Worm (Caenorhabditis elegans) whole organism, L4 larva: ENCODE results near the gene arle-14.

ENCODE experiments used
- D1046.2 ChIP-seq: fragments of 200-800 bp; sonication (Bioruptor generic); IDR thresholded peaks from 2 replicates; pipeline ENCODE4 v1.3.6; 2022; ENCODE audit warnings: missing genetic modification characterization, missing compliant biosample characterization
- F44E2.7 ChIP-seq: fragments of 200-800 bp; sonication (Bioruptor generic); IDR thresholded peaks from 2 replicates; pipeline ENCODE4 v2.1.2; 2022; ENCODE audit warnings: missing genetic modification characterization, missing compliant biosample characterization
- F49E8.2 ChIP-seq: sonication (generic microtip); optimal IDR thresholded peaks from 2 replicates; lab custom pipeline; 2016; ENCODE audit warnings: missing compliant biosample characterization, mild to moderate bottlenecking, missing genetic modification characterization, borderline replicate concordance
- R02D3.7 ChIP-seq: fragments of 150-350 bp; sonication (generic microtip); optimal IDR thresholded peaks from 3 replicates; lab custom pipeline; 2014; ENCODE audit warnings: missing biosample characterization, missing genetic modification characterization
- T20F7.1 ChIP-seq: fragments of 200-800 bp; sonication (Bioruptor generic); optimal IDR thresholded peaks from 2 replicates; lab custom pipeline; 2018; ENCODE audit warnings: mild to moderate bottlenecking, missing genetic modification characterization, missing compliant biosample characterization
- Y48G9A.11 ChIP-seq: fragments of 200-800 bp; sonication (Bioruptor generic); IDR thresholded peaks from 2 replicates; pipeline ENCODE4 v1.3.6; 2022; ENCODE audit warnings: missing genetic modification reagents, missing genetic modification characterization, missing compliant biosample characterization
- Y5F2A.4 ChIP-seq: fragments of 200-800 bp; sonication (Bioruptor generic); optimal IDR thresholded peaks from 2 replicates; lab custom pipeline; 2018; ENCODE audit warnings: mild to moderate bottlenecking, missing genetic modification characterization, missing compliant biosample characterization
- ZK546.5 ChIP-seq, 2 experiments: sonication (generic microtip); optimal IDR thresholded peaks; 2 replicates each; lab custom pipeline; 2017; ENCODE audit warnings: missing biosample characterization in 2 of 2, missing genetic modification characterization in 2 of 2
- aly-2 ChIP-seq: sonication (generic microtip); optimal IDR thresholded peaks from 2 replicates; lab custom pipeline; 2018; ENCODE audit warnings: missing biosample characterization, missing genetic modification characterization
- ama-1 ChIP-seq: fragments of 150-350 bp; optimal IDR thresholded peaks from 2 replicates; lab custom pipeline; 2014; ENCODE audit warnings: inconsistent platforms, mixed read lengths
- ceh-28 ChIP-seq: fragments of 150-350 bp; optimal IDR thresholded peaks from 2 replicates; lab custom pipeline; 2014; ENCODE audit warnings: missing biosample characterization, missing genetic modification reagents, missing genetic modification characterization
- ceh-32 ChIP-seq: sonication (generic microtip); optimal IDR thresholded peaks from 2 replicates; lab custom pipeline; 2016; ENCODE audit warnings: mild to moderate bottlenecking, missing genetic modification characterization, missing compliant biosample characterization; ENCODE audit not compliant: poor library complexity
- ceh-82 ChIP-seq: sonication (generic microtip); optimal IDR thresholded peaks from 2 replicates; lab custom pipeline; 2017; ENCODE audit warnings: missing biosample characterization, missing genetic modification characterization
- cey-2 ChIP-seq: sonication (generic microtip); optimal IDR thresholded peaks from 3 replicates; lab custom pipeline; 2017; ENCODE audit warnings: missing genetic modification characterization, mild to moderate bottlenecking, missing compliant biosample characterization, antibody characterized with exemption, borderline replicate concordance; ENCODE audit not compliant: insufficient read depth
- daf-12 ChIP-seq: fragments of 150-350 bp; optimal IDR thresholded peaks from 2 replicates; lab custom pipeline; 2014; ENCODE audit warnings: missing biosample characterization, missing genetic modification reagents, missing genetic modification characterization
- daf-16 ChIP-seq, 3 experiments: sonication (generic microtip); optimal IDR thresholded peaks; 2 replicates each; lab custom pipeline; 2016 to 2017; ENCODE audit warnings: missing genetic modification characterization in 3 of 3, missing genetic modification reagents in 3 of 3, mild to moderate bottlenecking in 2 of 3, missing compliant biosample characterization in 2 of 3, missing biosample characterization in 1 of 3, moderate library complexity in 1 of 3
- daf-19 ChIP-seq: fragments of 200-800 bp; sonication (Bioruptor generic); conservative IDR thresholded peaks from 2 replicates; pipeline ENCODE4 v1.3.6; 2022; ENCODE audit warnings: missing genetic modification characterization, missing compliant biosample characterization
- duxl-1 ChIP-seq: sonication (generic microtip); optimal IDR thresholded peaks from 2 replicates; lab custom pipeline; 2016; ENCODE audit warnings: mild to moderate bottlenecking, missing genetic modification characterization, moderate library complexity, missing compliant biosample characterization; ENCODE audit not compliant: poor library complexity
- dve-1 ChIP-seq: sonication (generic microtip); optimal IDR thresholded peaks from 2 replicates; lab custom pipeline; 2017; ENCODE audit warnings: antibody characterized with exemption, mild to moderate bottlenecking, missing genetic modification characterization, missing compliant biosample characterization; ENCODE audit not compliant: insufficient read depth
- egl-43 ChIP-seq: fragments of 200-800 bp; sonication (Bioruptor generic); IDR thresholded peaks from 2 replicates; pipeline ENCODE4 v1.3.6; 2022; ENCODE audit warnings: missing genetic modification reagents, missing genetic modification characterization, missing compliant biosample characterization
- fkh-10 ChIP-seq: fragments of 150-350 bp; optimal IDR thresholded peaks from 2 replicates; lab custom pipeline; 2014; ENCODE audit warnings: missing biosample characterization, missing genetic modification reagents, missing genetic modification characterization
- gei-8 ChIP-seq: fragments of 200-800 bp; sonication (Bioruptor generic); optimal IDR thresholded peaks from 2 replicates; lab custom pipeline; 2018; ENCODE audit warnings: mild to moderate bottlenecking, missing genetic modification characterization, missing compliant biosample characterization
- hmg-1.1 ChIP-seq: fragments of 200-800 bp; sonication (Bioruptor generic); IDR thresholded peaks from 2 replicates; pipeline ENCODE4 v1.3.6; 2022; ENCODE audit warnings: missing genetic modification reagents, missing genetic modification characterization, missing compliant biosample characterization
- lim-7 ChIP-seq: fragments of 200-800 bp; sonication (Bioruptor generic); IDR thresholded peaks from 2 replicates; pipeline ENCODE4 v1.3.6; 2022; ENCODE audit warnings: missing genetic modification characterization, missing compliant biosample characterization
- lin-13 ChIP-seq: fragments of 150-350 bp; optimal IDR thresholded peaks from 2 replicates; lab custom pipeline; 2014; ENCODE audit warnings: missing biosample characterization, missing genetic modification reagents, missing genetic modification characterization
- lin-15B ChIP-seq: fragments of 150-350 bp; sonication (generic microtip); optimal IDR thresholded peaks from 3 replicates; lab custom pipeline; 2014; ENCODE audit warnings: missing biosample characterization, missing genetic modification characterization
- lin-29 ChIP-seq: fragments of 200-800 bp; sonication (Bioruptor generic); IDR thresholded peaks from 2 replicates; pipeline ENCODE4 v1.3.6; 2022; ENCODE audit warnings: missing genetic modification reagents, missing genetic modification characterization, missing compliant biosample characterization
- lin-38 ChIP-seq: fragments of 200-800 bp; sonication (Bioruptor generic); IDR thresholded peaks from 2 replicates; pipeline ENCODE4 v1.3.6; 2022; ENCODE audit warnings: missing genetic modification reagents, missing genetic modification characterization, missing compliant biosample characterization
- lin-39 ChIP-seq: fragments of 150-350 bp; optimal IDR thresholded peaks from 2 replicates; lab custom pipeline; 2014; ENCODE audit warnings: missing biosample characterization, missing genetic modification reagents, missing genetic modification characterization
- lir-3 ChIP-seq: sonication (generic microtip); optimal IDR thresholded peaks from 2 replicates; lab custom pipeline; 2016; ENCODE audit warnings: mild to moderate bottlenecking, missing genetic modification characterization, missing compliant biosample characterization
- mdl-1 ChIP-seq, 2 experiments: fragments of 150-350 bp in 1 of 2; sonication (generic microtip) in 1 of 2; optimal IDR thresholded peaks; 2 replicates each; lab custom pipeline; 2014 to 2017; ENCODE audit warnings: missing biosample characterization in 2 of 2, missing genetic modification characterization in 2 of 2
- nhr-11 ChIP-seq: fragments of 150-350 bp; optimal IDR thresholded peaks from 2 replicates; lab custom pipeline; 2014; ENCODE audit warnings: missing biosample characterization, missing genetic modification characterization
- nhr-237 ChIP-seq: sonication (generic microtip); optimal IDR thresholded peaks from 2 replicates; lab custom pipeline; 2017; ENCODE audit warnings: missing biosample characterization, missing genetic modification characterization
- nhr-28 ChIP-seq: fragments of 150-350 bp; optimal IDR thresholded peaks from 2 replicates; lab custom pipeline; 2014; ENCODE audit warnings: missing biosample characterization, missing genetic modification characterization
- nhr-42 ChIP-seq: fragments of 200-800 bp; sonication (Bioruptor generic); IDR thresholded peaks from 2 replicates; pipeline ENCODE4 v1.3.6; 2022; ENCODE audit warnings: missing genetic modification characterization, missing compliant biosample characterization
- nhr-48 ChIP-seq: sonication (generic microtip); optimal IDR thresholded peaks from 2 replicates; lab custom pipeline; 2016; ENCODE audit warnings: mild to moderate bottlenecking, missing genetic modification characterization, missing compliant biosample characterization
- nhr-76 ChIP-seq: fragments of 150-350 bp; optimal IDR thresholded peaks from 2 replicates; lab custom pipeline; 2014; ENCODE audit warnings: missing biosample characterization, missing genetic modification characterization
- pha-4 ChIP-seq, 2 experiments: fragments of 150-350 bp in 1 of 2; fragments of 200-800 bp in 1 of 2; sonication (Bioruptor generic) in 1 of 2; IDR thresholded peaks in 1 of 2; optimal IDR thresholded peaks in 1 of 2; 2 replicates each; pipeline versions ENCODE4 v1.3.6 to Lab custom; 2014 to 2022; ENCODE audit warnings: missing genetic modification characterization in 2 of 2, missing genetic modification reagents in 2 of 2, missing biosample characterization in 1 of 2, missing compliant biosample characterization in 1 of 2
- php-3 ChIP-seq: fragments of 200-800 bp; sonication (Bioruptor generic); IDR thresholded peaks from 2 replicates; pipeline ENCODE4 v1.3.6; 2022; ENCODE audit warnings: missing genetic modification reagents, missing genetic modification characterization, missing compliant biosample characterization
- pqm-1 ChIP-seq: sonication (generic microtip); optimal IDR thresholded peaks from 2 replicates; lab custom pipeline; 2017; ENCODE audit warnings: missing biosample characterization, missing genetic modification characterization
- rbr-2 ChIP-seq: sonication (generic microtip); optimal IDR thresholded peaks from 2 replicates; lab custom pipeline; 2016; ENCODE audit warnings: missing genotype, missing genetic modification characterization, missing compliant biosample characterization
- snpc-1.2 ChIP-seq: fragments of 200-800 bp; sonication (Bioruptor generic); IDR thresholded peaks from 2 replicates; pipeline ENCODE4 v1.3.6; 2022; ENCODE audit warnings: missing genetic modification reagents, missing genetic modification characterization, missing compliant biosample characterization
- tra-1 ChIP-seq: fragments of 200-800 bp; sonication (Bioruptor generic); IDR thresholded peaks from 2 replicates; pipeline ENCODE4 v1.3.6; 2022; ENCODE audit warnings: missing genetic modification reagents, missing genetic modification characterization, missing compliant biosample characterization
- unc-130 ChIP-seq: sonication (generic microtip); optimal IDR thresholded peaks from 2 replicates; lab custom pipeline; 2016; ENCODE audit warnings: missing genetic modification reagents, missing genetic modification characterization, missing compliant biosample characterization
- unc-39 ChIP-seq: sonication (generic microtip); optimal IDR thresholded peaks from 2 replicates; lab custom pipeline; 2017; ENCODE audit warnings: missing biosample characterization, missing genetic modification characterization
- unc-62 ChIP-seq, 3 experiments: fragments of 150-350 bp in 1 of 3; sonication (generic microtip); optimal IDR thresholded peaks in 2 of 3; peaks in 1 of 3; 1 replicate in 1 of 3; 2 replicates in 2 of 3; lab custom pipeline; 2014 to 2017; ENCODE audit warnings: missing biosample characterization in 3 of 3, missing genetic modification characterization in 3 of 3, missing genetic modification reagents in 3 of 3, missing genotype in 1 of 3
- zag-1 ChIP-seq: fragments of 150-350 bp; optimal IDR thresholded peaks from 2 replicates; lab custom pipeline; 2014; ENCODE audit warnings: missing biosample characterization, missing genetic modification characterization
- zfp-3 ChIP-seq: fragments of 200-800 bp; sonication (Bioruptor generic); conservative IDR thresholded peaks from 2 replicates; pipeline ENCODE4 v1.3.6; 2022; ENCODE audit warnings: missing genetic modification reagents, missing genetic modification characterization, missing compliant biosample characterization
- ztf-7 ChIP-seq: fragments of 150-350 bp; optimal IDR thresholded peaks from 2 replicates; lab custom pipeline; 2014; ENCODE audit warnings: missing biosample characterization, missing genetic modification characterization

Gene arle-14

DNA sequence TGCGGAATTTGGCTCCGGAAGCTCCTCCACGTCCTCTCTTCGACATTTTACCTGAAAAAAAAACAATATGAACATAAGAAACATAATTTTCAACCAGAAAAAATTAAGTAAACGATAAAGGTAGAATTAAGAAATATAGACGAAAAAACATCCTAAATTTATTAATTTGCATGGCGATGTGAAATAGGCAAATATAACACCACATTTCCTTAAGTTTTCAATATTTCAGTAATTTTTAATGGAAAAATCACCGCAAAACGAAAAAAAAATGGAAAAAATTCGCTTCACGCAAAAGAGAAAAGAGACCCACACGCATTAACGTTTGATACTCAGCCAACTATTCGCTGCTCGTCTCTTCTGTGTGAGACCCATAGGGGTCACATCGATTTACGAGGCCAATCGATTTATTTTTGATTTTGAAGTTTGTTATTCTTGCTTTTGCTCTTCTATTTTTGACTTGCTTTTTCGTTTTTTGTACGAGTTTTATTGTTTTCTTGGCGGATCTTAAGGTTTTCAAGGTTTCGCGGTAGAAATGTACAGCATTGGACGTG, 13.4 kb downstream of the arle-14 start, which contains the start of gene rpl-23 (continued):
- peak in 1 of 2 experiments; percentile 58 for TF ChIP-seq ZK546.5 (tag; optimal IDR thresholded peaks at IDR 0.05; lab: Kevin White, UChicago)
- TF ChIP-seq nhr-48 (tag; lab: Kevin White, UChicago) = peak; percentile 13
- 0 out of 2 replicates have a peak, but pooled peaks have one; percentile 52 for TF ChIP-seq lim-7 (GFP tag; lab: Robert Waterston, UW)
- no peak for TF ChIP-seq Y5F2A.4
- TF ChIP-seq lin-13 (GFP tag; lab: Kevin White, UChicago) = peak; percentile 90
- peak; percentile 54 for TF ChIP-seq fkh-10 (GFP tag; lab: Kevin White, UChicago)
- peak; percentile 83 for TF ChIP-seq nhr-28 (tag; lab: Kevin White, UChicago)
- TF ChIP-seq ceh-28 = peak; percentile 85
- no peak for TF ChIP-seq unc-39
- peak; percentile 35; the same call in 1 of the 2 replicates for TF ChIP-seq Y48G9A.11 (GFP tag; lab: Robert Waterston, UW)
- TF ChIP-seq tra-1 (GFP tag; lab: Robert Waterston, UW) = peak; percentile 65; the same call in 1 of the 2 replicates
- peak; percentile 85 for TF ChIP-seq lin-38 (GFP tag; lab: Robert Waterston, UW)
- no peak for TF ChIP-seq F44E2.7 (GFP tag; lab: Robert Waterston, UW)
- peak in 1 of 2 experiments; percentile 21 for TF ChIP-seq unc-62 (GFP tag; optimal IDR thresholded peaks at IDR 0.05 in 1 of 2; lab: Kevin White, UChicago)
- TF ChIP-seq unc-62 (tag; optimal IDR thresholded peaks at IDR 0.05; lab: Kevin White, UChicago) = no peak
- peak; percentile 64; the same call in 1 of the 2 replicates for TF ChIP-seq pha-4 (GFP tag; IDR thresholded peaks at IDR 0.05; lab: Robert Waterston, UW)
- peak; percentile 98 for TF ChIP-seq pha-4 (tag; optimal IDR thresholded peaks at IDR 0.05; lab: Kevin White, UChicago)
- TF ChIP-seq lir-3 (tag; lab: Kevin White, UChicago) = no peak
- no peak for TF ChIP-seq daf-12 (tag; lab: Kevin White, UChicago)
- TF ChIP-seq egl-43 (GFP tag; lab: Robert Waterston, UW) = no peak
- TF ChIP-seq unc-130 (GFP tag; lab: Kevin White, UChicago) = peak; percentile 56
- no peak for TF ChIP-seq lin-15B
- no peak for TF ChIP-seq ceh-32 (tag; lab: Kevin White, UChicago)
- TF ChIP-seq zag-1 = no peak
- peak; percentile 83 for TF ChIP-seq rbr-2 (tag; lab: Kevin White, UChicago)
- TF ChIP-seq cey-2 = no peak
- peak in 1 of 2 experiments; percentile 71 for TF ChIP-seq mdl-1 (tag; optimal IDR thresholded peaks at IDR 0.05; lab: Kevin White, UChicago)
- TF ChIP-seq hmg-1.1 (GFP tag; lab: Robert Waterston, UW) = peak; percentile 77
- no peak for TF ChIP-seq lin-29 (GFP tag; lab: Robert Waterston, UW)
- TF ChIP-seq pqm-1 (tag; lab: Kevin White, UChicago) = peak; percentile 7
- TF ChIP-seq D1046.2 (GFP tag; lab: Robert Waterston, UW) = no peak
- no peak for TF ChIP-seq aly-2 (tag; lab: Kevin White, UChicago)
- TF ChIP-seq nhr-11 (tag; lab: Kevin White, UChicago) = peak; percentile 96
- TF ChIP-seq daf-16 (GFP tag; optimal IDR thresholded peaks at IDR 0.05; lab: Kevin White, UChicago) = peak in 1 of 2 experiments; percentile 38
- TF ChIP-seq daf-16 (tag; optimal IDR thresholded peaks at IDR 0.05; lab: Kevin White, UChicago) = peak; percentile 72
- no peak for TF ChIP-seq php-3
- TF ChIP-seq daf-19 = no peak
- TF ChIP-seq R02D3.7 = peak; percentile 96
- TF ChIP-seq lin-39 (tag; lab: Kevin White, UChicago) = no peak
- TF ChIP-seq snpc-1.2 (GFP tag; lab: Robert Waterston, UW) = no peak
- peak; percentile 94 for TF ChIP-seq dve-1 (tag; lab: Kevin White, UChicago)
- TF ChIP-seq gei-8 (GFP tag; lab: Kevin White, UChicago) = no peak
- TF ChIP-seq ama-1 = peak; percentile 77
- no peak for TF ChIP-seq ceh-82 (tag; lab: Kevin White, UChicago)
- TF ChIP-seq nhr-42 = no peak
- TF ChIP-seq duxl-1 (tag; lab: Kevin White, UChicago) = no peak
- no peak for TF ChIP-seq zfp-3 (GFP tag; lab: Robert Waterston, UW)
- TF ChIP-seq ztf-7 (tag; lab: Kevin White, UChicago) = peak; percentile 73
- no peak for TF ChIP-seq nhr-76 (tag; lab: Kevin White, UChicago)
- TF ChIP-seq nhr-237 (tag; lab: Kevin White, UChicago) = no peak
- no peak for TF ChIP-seq F49E8.2 (tag; lab: Kevin White, UChicago)
- peak; percentile 85 for TF ChIP-seq T20F7.1 (GFP tag; lab: Kevin White, UChicago)
